Worm (Caenorhabditis elegans): Measurements from ENCODE around the gene F54C4.4.

The F54C4.4 gene

DNA sequence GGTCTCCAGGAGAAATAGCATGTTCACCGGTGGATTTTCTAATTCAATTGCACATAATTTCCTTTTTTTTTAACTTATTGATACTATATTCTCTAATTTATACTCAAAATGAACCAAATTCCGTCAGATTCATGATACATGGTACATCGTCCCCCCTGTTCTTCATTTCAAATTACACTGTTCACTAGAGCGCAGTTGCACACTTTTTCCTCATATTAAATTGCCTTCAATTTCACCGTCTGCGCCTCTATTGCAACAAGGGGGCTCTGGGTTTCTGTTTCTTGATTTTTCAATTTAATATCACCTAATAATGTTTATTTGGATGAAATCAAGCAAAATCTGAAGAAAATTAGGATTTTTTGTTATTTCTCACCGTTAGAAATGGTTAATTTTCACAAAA lies 44.4 kb upstream of the F54C4.4 start:
- peak; percentile 50 for TF ChIP-seq swsn-7 (tag; optimal IDR thresholded peaks at IDR 0.05)
- TF ChIP-seq zag-1 (tag; optimal IDR thresholded peaks at IDR 0.05) = peak; percentile 14
- no peak for TF ChIP-seq ceh-63 (GFP tag; optimal IDR thresholded peaks at IDR 0.05)
- peak; percentile 9 for TF ChIP-seq irx-1 (tag; optimal IDR thresholded peaks at IDR 0.05)
- TF ChIP-seq snpc-4 (tag; optimal IDR thresholded peaks at IDR 0.05) = peak; percentile 16
- peak; percentile 71 for TF ChIP-seq C16A3.4 (tag; optimal IDR thresholded peaks at IDR 0.05)
- peak; percentile 61 for TF ChIP-seq lin-15B (tag; optimal IDR thresholded peaks at IDR 0.05)
- peak; percentile 11 for TF ChIP-seq skn-1 (tag; optimal IDR thresholded peaks at IDR 0.05)
- peak; percentile 32 to 72 (median 60) for TF ChIP-seq dpl-1 (GFP tag; optimal IDR thresholded peaks at IDR 0.05)
- peak; percentile 77 for TF ChIP-seq lin-14 (GFP tag; optimal IDR thresholded peaks at IDR 0.05)
- peak; percentile 15 for TF ChIP-seq unc-86 (tag; optimal IDR thresholded peaks at IDR 0.05)
- peak; percentile 1 for TF ChIP-seq elt-2 (tag; optimal IDR thresholded peaks at IDR 0.05)
- TF ChIP-seq mef-2 (tag; optimal IDR thresholded peaks at IDR 0.05) = no peak
- peak; percentile 37 for TF ChIP-seq nhr-20 (tag; optimal IDR thresholded peaks at IDR 0.05)
- peak; percentile 44 for TF ChIP-seq xbp-1 (tag; optimal IDR thresholded peaks at IDR 0.05)
- peak; percentile 9 for TF ChIP-seq tbx-2 (tag; optimal IDR thresholded peaks at IDR 0.05)
- TF ChIP-seq lsy-2 (tag; optimal IDR thresholded peaks at IDR 0.05) = peak; percentile 64 to 82
- TF ChIP-seq fkh-10 (GFP tag; optimal IDR thresholded peaks at IDR 0.05) = no peak
- TF ChIP-seq vab-15 (tag; optimal IDR thresholded peaks at IDR 0.05) = peak; percentile 89
- peak; percentile 37 for TF ChIP-seq dsc-1 (tag; optimal IDR thresholded peaks at IDR 0.05)
- TF ChIP-seq fkh-8 (tag; optimal IDR thresholded peaks at IDR 0.05) = peak; percentile 56
- TF ChIP-seq blmp-1 (tag; optimal IDR thresholded peaks at IDR 0.05) = peak; percentile 42
- no peak for TF ChIP-seq ama-1 (optimal IDR thresholded peaks at IDR 0.05)
- peak; percentile 64 for TF ChIP-seq snu-23 (GFP tag; optimal IDR thresholded peaks at IDR 0.05)
- TF ChIP-seq ceh-82 (tag; optimal IDR thresholded peaks at IDR 0.05) = peak in 2 of 3 experiments; percentile 2 to 70
- TF ChIP-seq ztf-4 (tag; optimal IDR thresholded peaks at IDR 0.05) = no peak
- peak; percentile 71 for TF ChIP-seq nhr-85 (tag)
- peak; percentile 42 for TF ChIP-seq rnt-1 (tag; optimal IDR thresholded peaks at IDR 0.05)
- peak; percentile 55 for TF ChIP-seq nhr-47 (tag; optimal IDR thresholded peaks at IDR 0.05)
- no peak for TF ChIP-seq ceh-90 (tag; optimal IDR thresholded peaks at IDR 0.05)
- peak; percentile 65 to 67 for TF ChIP-seq efl-1 (optimal IDR thresholded peaks at IDR 0.05)
- peak; percentile 64 to 94 for TF ChIP-seq efl-1 (GFP tag; optimal IDR thresholded peaks at IDR 0.05 in 1 of 2)
- no peak for TF ChIP-seq elt-3 (tag; optimal IDR thresholded peaks at IDR 0.05)
- TF ChIP-seq lin-35 (GFP tag; optimal IDR thresholded peaks at IDR 0.05) = peak; percentile 68 to 72
- no peak for TF ChIP-seq unc-30 (tag; optimal IDR thresholded peaks at IDR 0.05)
- TF ChIP-seq F16B12.6 (tag; optimal IDR thresholded peaks at IDR 0.05) = peak; percentile 60
- TF ChIP-seq mep-1 (tag; optimal IDR thresholded peaks at IDR 0.05) = peak; percentile 79
- peak; percentile 15; the same call in 1 of the 2 replicates for TF ChIP-seq nhr-19 (GFP tag; conservative IDR thresholded peaks at IDR 0.05)
- TF ChIP-seq lin-13 (GFP tag; optimal IDR thresholded peaks at IDR 0.05) = peak; percentile 53
- TF ChIP-seq unc-130 (tag; optimal IDR thresholded peaks at IDR 0.05) = peak; percentile 27
- peak; percentile 61 for TF ChIP-seq nhr-71 (tag; optimal IDR thresholded peaks at IDR 0.05)
- TF ChIP-seq lir-3 (tag; optimal IDR thresholded peaks at IDR 0.05; ENCODE audit: poor library complexity) = peak; percentile 34

DNA sequence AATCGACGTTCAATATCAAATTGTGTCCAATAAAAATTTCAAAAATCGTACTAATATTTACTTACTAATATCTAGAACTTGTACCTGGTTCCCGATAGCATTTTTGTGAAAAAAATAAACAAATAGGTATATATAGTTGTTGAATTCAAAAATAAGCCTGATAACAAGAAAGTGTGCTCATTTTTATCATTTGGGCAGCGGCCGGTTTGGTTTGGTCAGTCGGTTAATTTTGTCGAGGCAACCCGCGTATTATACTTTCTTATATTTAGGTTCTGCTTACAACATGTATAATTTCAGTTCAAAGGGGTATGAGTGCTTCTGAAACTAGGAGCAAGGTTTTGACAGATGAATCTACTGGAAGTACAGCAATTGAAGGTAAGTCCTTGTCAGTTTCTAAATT lies 43.5 kb upstream of the F54C4.4 start, which contains the start of the genes nhr-280 and C29F9.2:
nhr-280 (minus strand) TSS at position 101 of the 400 bp plus-strand sequence.
C29F9.2 (plus strand) TSS at position 298 of the 400 bp plus-strand sequence.
- TF ChIP-seq nhr-19 (GFP tag; conservative IDR thresholded peaks at IDR 0.05) (no peak), elt-2 (tag; optimal IDR thresholded peaks at IDR 0.05) (peak; percentile 23)

DNA sequence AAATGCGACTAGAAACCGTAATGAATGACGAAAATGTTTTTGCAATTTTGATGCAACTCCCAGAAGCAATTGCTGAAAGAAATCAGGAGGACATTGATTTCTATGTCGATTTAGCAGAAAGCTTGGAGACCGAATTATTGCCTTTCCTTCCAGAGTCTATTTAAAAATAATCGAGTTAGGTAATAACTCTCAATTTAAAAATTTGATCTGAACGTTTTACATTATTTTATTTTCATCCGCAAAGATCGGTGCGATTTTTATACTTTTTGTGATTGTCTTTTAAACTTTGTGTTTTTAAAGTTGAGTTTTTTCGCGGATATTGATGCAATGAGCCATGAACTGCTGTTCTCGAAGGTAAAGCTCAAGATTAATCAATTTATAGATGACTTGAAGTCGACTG lies 37.3 kb upstream of the F54C4.4 start, which contains the start of gene pals-23:
pals-23 (plus strand) TSS at position 301 of the 400 bp plus-strand sequence.
- TF ChIP-seq irx-1 (tag; optimal IDR thresholded peaks at IDR 0.05) (no peak), ztf-4 (tag; optimal IDR thresholded peaks at IDR 0.05) (no peak), lin-14 (GFP tag; optimal IDR thresholded peaks at IDR 0.05) (no peak), lin-15B (tag; optimal IDR thresholded peaks at IDR 0.05) (no peak), zip-4 (GFP tag; optimal IDR thresholded peaks at IDR 0.05) (no peak), isw-1 (GFP tag; IDR thresholded peaks at IDR 0.05) (no peak), lin-13 (GFP tag; optimal IDR thresholded peaks at IDR 0.05) (no peak), mep-1 (tag; optimal IDR thresholded peaks at IDR 0.05) (no peak)
